Worm (Caenorhabditis elegans): ENCODE measurements around the gene F57B1.9.

The F57B1.9 gene

DNA sequence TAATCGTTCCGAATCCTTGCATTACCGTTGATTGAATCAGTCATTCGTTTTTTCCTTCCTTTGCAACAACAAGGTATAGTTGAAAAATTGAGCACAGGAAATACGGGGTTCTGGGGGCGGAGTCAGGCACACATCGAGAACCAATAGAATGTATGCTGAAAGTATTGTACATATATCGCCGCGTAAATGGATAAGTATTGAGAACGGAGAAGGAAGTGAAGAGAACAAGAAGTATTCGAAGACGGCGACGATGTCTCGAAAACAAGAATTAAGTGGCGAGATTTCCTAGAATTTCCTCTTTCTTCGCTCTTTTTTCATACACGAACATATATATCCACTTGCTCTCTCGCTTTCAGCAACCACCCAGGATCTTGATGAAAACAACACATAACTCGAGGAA, 23.3 kb upstream of the F57B1.9 start:
- no peak for TF ChIP-seq nhr-12 (tag; optimal IDR thresholded peaks at IDR 0.05)
- peak; percentile 54 for TF ChIP-seq fkh-10 (GFP tag; optimal IDR thresholded peaks at IDR 0.05)

ce11 chrV:13212584-13212983, 14.9 kb upstream of the F57B1.9 start:
- TF ChIP-seq unc-39 (tag; optimal IDR thresholded peaks at IDR 0.05) = no peak
- no peak for TF ChIP-seq tbx-2 (tag; optimal IDR thresholded peaks at IDR 0.05)
- no peak for TF ChIP-seq egl-27 (tag; optimal IDR thresholded peaks at IDR 0.05)
- TF ChIP-seq elt-3 (tag; optimal IDR thresholded peaks at IDR 0.05) = no peak
- peak; percentile 90 for TF ChIP-seq jun-1 (tag; optimal IDR thresholded peaks at IDR 0.05)
- TF ChIP-seq sea-2 (GFP tag; optimal IDR thresholded peaks at IDR 0.05) = no peak
- TF ChIP-seq nhr-12 (tag; optimal IDR thresholded peaks at IDR 0.05) = no peak
- no peak for TF ChIP-seq unc-62 (GFP tag; optimal IDR thresholded peaks at IDR 0.05)
- TF ChIP-seq elt-2 (tag; optimal IDR thresholded peaks at IDR 0.05) = peak; percentile 99
- no peak for TF ChIP-seq skn-1 (tag; optimal IDR thresholded peaks at IDR 0.05)
- no peak for TF ChIP-seq nhr-76 (tag; optimal IDR thresholded peaks at IDR 0.05)
- TF ChIP-seq ztf-4 (tag; optimal IDR thresholded peaks at IDR 0.05) = no peak
- TF ChIP-seq pqm-1 (tag; optimal IDR thresholded peaks at IDR 0.05) = peak; percentile 99
- TF ChIP-seq nhr-11 (tag; optimal IDR thresholded peaks at IDR 0.05) = no peak
- TF ChIP-seq mml-1 (tag; optimal IDR thresholded peaks at IDR 0.05) = peak; percentile 61
- TF ChIP-seq lin-39 (tag; optimal IDR thresholded peaks at IDR 0.05) = no peak
- no peak for TF ChIP-seq nhr-77 (tag; optimal IDR thresholded peaks at IDR 0.05)
- TF ChIP-seq nfya-1 (tag; optimal IDR thresholded peaks at IDR 0.05; ENCODE audit: insufficient read depth) = no peak
- TF ChIP-seq ZK546.5 (tag; optimal IDR thresholded peaks at IDR 0.05) = no peak
- TF ChIP-seq mdl-1 (tag; optimal IDR thresholded peaks at IDR 0.05) = no peak
- no peak for TF ChIP-seq ztf-11 (tag; optimal IDR thresholded peaks at IDR 0.05)
- TF ChIP-seq lin-15B (tag; optimal IDR thresholded peaks at IDR 0.05) = no peak

- TF ChIP-seq lin-39 (tag; optimal IDR thresholded peaks at IDR 0.05) = no peak
- no peak for TF ChIP-seq ZK546.5 (tag; optimal IDR thresholded peaks at IDR 0.05)
- no peak for TF ChIP-seq ceh-82 (tag; optimal IDR thresholded peaks at IDR 0.05)
- TF ChIP-seq hmg-11 (tag; optimal IDR thresholded peaks at IDR 0.05) = no peak
- no peak for TF ChIP-seq ztf-4 (tag; optimal IDR thresholded peaks at IDR 0.05)
- TF ChIP-seq sea-2 (GFP tag; optimal IDR thresholded peaks at IDR 0.05) = no peak
- no peak for TF ChIP-seq pha-4 (tag; optimal IDR thresholded peaks at IDR 0.05)
These were observed 11.8 kb upstream of the F57B1.9 start, which contains the start of gene F57B1.6 for ce11 chrV:13209567-13209966. Gene F57B1.6 (plus strand): TSS chrV:13209645.

- TF ChIP-seq tbx-2 (tag; optimal IDR thresholded peaks at IDR 0.05) = no peak
- no peak for TF ChIP-seq nhr-67 (tag; optimal IDR thresholded peaks at IDR 0.05)
- TF ChIP-seq elt-1 (tag; optimal IDR thresholded peaks at IDR 0.05) = no peak
- no peak for TF ChIP-seq ceh-16 (tag; optimal IDR thresholded peaks at IDR 0.05)
- no peak for TF ChIP-seq ceh-28 (tag; optimal IDR thresholded peaks at IDR 0.05)
- TF ChIP-seq fkh-10 (GFP tag; optimal IDR thresholded peaks at IDR 0.05) = no peak
- no peak for TF ChIP-seq zag-1 (tag; optimal IDR thresholded peaks at IDR 0.05)
These were observed 9.7 kb upstream of the F57B1.9 start, which contains the start of gene F57B1.5 for ce11 chrV:13207426-13207825. Gene F57B1.5 (plus strand): TSS chrV:13207726.

- peak; percentile 32 for TF ChIP-seq lin-39 (tag; optimal IDR thresholded peaks at IDR 0.05)
- peak; percentile 8 for TF ChIP-seq nfya-1 (tag; optimal IDR thresholded peaks at IDR 0.05; ENCODE audit: insufficient read depth)
- TF ChIP-seq fkh-10 (GFP tag; optimal IDR thresholded peaks at IDR 0.05) = peak; percentile 10
- no peak for TF ChIP-seq ZK546.5 (tag; optimal IDR thresholded peaks at IDR 0.05)
These were observed 8.8 kb upstream of the F57B1.9 start for ce11 chrV:13206514-13206913.

- TF ChIP-seq nhr-23 (tag; optimal IDR thresholded peaks at IDR 0.05) (peak; percentile 79), nhr-25 (tag; optimal IDR thresholded peaks at IDR 0.05) (peak; percentile 21), ceh-28 (tag; optimal IDR thresholded peaks at IDR 0.05) (peak; percentile 37), nhr-43 (tag; optimal IDR thresholded peaks at IDR 0.05; ENCODE audit: poor library complexity, severe bottlenecking) (peak; percentile 39), egl-27 (tag; optimal IDR thresholded peaks at IDR 0.05) (peak; percentile 61), pha-4 (tag; optimal IDR thresholded peaks at IDR 0.05) (no peak), elt-3 (tag; optimal IDR thresholded peaks at IDR 0.05) (no peak)
These were observed 4.4 kb upstream of the F57B1.9 start, which contains the start of the genes col-159 and col-160 for ce11 chrV:13202127-13202610. Gene col-159 (minus strand): TSS chrV:13202177. Gene col-160 (minus strand): TSS chrV:13202189.

Measured in whole organism, L3 larva.